Fruit fly (Drosophila melanogaster) whole organism, embryonic: ENCODE results near the gene AhcyL1.

ENCODE experiments used
- Ada2b ChIP-seq: fragments of 200-800 bp; sonication (Bioruptor generic); IDR thresholded peaks from 2 replicates; pipeline ENCODE4 v1.3.6; 2022; ENCODE audit warnings: missing biosample characterization, missing genetic modification characterization
- Asciz ChIP-seq: fragments of 200-800 bp; sonication (Bioruptor generic); optimal IDR thresholded peaks from 2 replicates; lab custom pipeline; 2017; ENCODE audit warnings: missing biosample characterization, mild to moderate bottlenecking, missing genetic modification characterization, missing genetic modification reagents
- CG13424 ChIP-seq: fragments of 200-800 bp; sonication (Bioruptor generic); optimal IDR thresholded peaks from 2 replicates; lab custom pipeline; 2019; ENCODE audit warnings: missing biosample characterization, mild to moderate bottlenecking, missing genetic modification characterization, moderate library complexity
- CG14710 ChIP-seq: fragments of 200-800 bp; sonication (Bioruptor generic); optimal IDR thresholded peaks from 3 replicates; lab custom pipeline; 2019; ENCODE audit warnings: missing biosample characterization, mild to moderate bottlenecking, missing genetic modification characterization, moderate library complexity
- CG15601 ChIP-seq: fragments of 200-800 bp; sonication (Bioruptor generic); optimal IDR thresholded peaks from 3 replicates; lab custom pipeline; 2019; ENCODE audit warnings: missing biosample characterization, mild to moderate bottlenecking, missing genetic modification characterization, moderate library complexity
- CG1603 ChIP-seq: fragments of 200-800 bp; sonication (Bioruptor generic); optimal IDR thresholded peaks from 2 replicates; lab custom pipeline; 2019; ENCODE audit warnings: missing biosample characterization, mild to moderate bottlenecking, missing genetic modification characterization, moderate library complexity
- CG17328 ChIP-seq: fragments of 200-800 bp; sonication (Bioruptor generic); IDR thresholded peaks from 2 replicates; pipeline ENCODE4 v1.3.6; 2022; ENCODE audit warnings: missing biosample characterization, missing genetic modification characterization
- CG30020 ChIP-seq: fragments of 200-800 bp; optimal IDR thresholded peaks from 2 replicates; lab custom pipeline; 2019; ENCODE audit warnings: missing biosample characterization, mild to moderate bottlenecking, missing genetic modification characterization, moderate library complexity
- CG30431 ChIP-seq: fragments of 200-800 bp; sonication (Bioruptor generic); optimal IDR thresholded peaks from 2 replicates; lab custom pipeline; 2017; ENCODE audit warnings: missing biosample characterization, missing genetic modification characterization
- CG31224 ChIP-seq: fragments of 200-800 bp; sonication (Bioruptor generic); IDR thresholded peaks from 2 replicates; pipeline ENCODE4 v1.3.6; 2022; ENCODE audit warnings: missing biosample characterization, missing genetic modification characterization
- CG4707 ChIP-seq: fragments of 200-800 bp; sonication (Bioruptor generic); optimal IDR thresholded peaks from 2 replicates; lab custom pipeline; 2018; ENCODE audit warnings: missing biosample characterization, mild to moderate bottlenecking, missing genetic modification characterization, moderate library complexity
- CG4854 ChIP-seq: fragments of 200-800 bp; sonication (Bioruptor generic); optimal IDR thresholded peaks from 2 replicates; lab custom pipeline; 2016; ENCODE audit warnings: missing biosample characterization, missing genetic modification characterization, inconsistent platforms
- CG5245 ChIP-seq: fragments of 200-800 bp; sonication (Bioruptor generic); optimal IDR thresholded peaks from 3 replicates; lab custom pipeline; 2016; ENCODE audit warnings: missing biosample characterization, missing genetic modification characterization
- CG7556 ChIP-seq: fragments of 200-800 bp; sonication (Bioruptor generic); optimal IDR thresholded peaks from 2 replicates; lab custom pipeline; 2017; ENCODE audit warnings: missing biosample characterization, mild to moderate bottlenecking, missing genetic modification characterization
- CG7786 ChIP-seq: fragments of 200-800 bp; sonication (Bioruptor generic); optimal IDR thresholded peaks from 2 replicates; lab custom pipeline; 2016; ENCODE audit warnings: missing biosample characterization, missing genetic modification characterization
- CG9727 ChIP-seq: fragments of 200-800 bp; sonication (Bioruptor generic); optimal IDR thresholded peaks from 3 replicates; lab custom pipeline; 2017; ENCODE audit warnings: missing biosample characterization, mild to moderate bottlenecking, missing genetic modification characterization
- Fer1 ChIP-seq: fragments of 200-800 bp; sonication (Bioruptor generic); optimal IDR thresholded peaks from 2 replicates; lab custom pipeline; 2017; ENCODE audit warnings: missing biosample characterization, mild to moderate bottlenecking, missing genetic modification characterization
- Fer3 ChIP-seq: fragments of 200-800 bp; sonication (Bioruptor generic); optimal IDR thresholded peaks from 2 replicates; lab custom pipeline; 2018; ENCODE audit warnings: missing biosample characterization, mild to moderate bottlenecking, missing genetic modification characterization, moderate library complexity
- GATAe ChIP-seq: fragments of 200-800 bp; sonication (Bioruptor generic); conservative IDR thresholded peaks from 2 replicates; pipeline ENCODE4 v1.3.6; 2022; ENCODE audit warnings: missing biosample characterization, missing genetic modification characterization
- H2.0 ChIP-seq: fragments of 200-800 bp; sonication (Bioruptor generic); IDR thresholded peaks from 2 replicates; pipeline ENCODE4 v1.3.6; 2022; ENCODE audit warnings: missing biosample characterization, missing genetic modification characterization
- HHEX ChIP-seq: fragments of 200-800 bp; sonication (Bioruptor generic); optimal IDR thresholded peaks from 3 replicates; lab custom pipeline; 2017; ENCODE audit warnings: missing biosample characterization, mild to moderate bottlenecking, missing genetic modification characterization, missing genetic modification reagents
- Lim3 ChIP-seq: fragments of 200-800 bp; sonication (Bioruptor generic); IDR thresholded peaks from 2 replicates; pipeline ENCODE4 v1.3.6; 2022; ENCODE audit warnings: missing biosample characterization, missing genetic modification characterization
- Max ChIP-seq: fragments of 200-800 bp; sonication (Bioruptor generic); optimal IDR thresholded peaks from 2 replicates; lab custom pipeline; 2016; ENCODE audit warnings: missing biosample characterization, mild to moderate bottlenecking, missing genetic modification characterization
- Nf-YB ChIP-seq: fragments of 200-800 bp; sonication (Bioruptor generic); optimal IDR thresholded peaks from 3 replicates; lab custom pipeline; 2019; ENCODE audit warnings: missing biosample characterization, mild to moderate bottlenecking, missing genetic modification characterization, moderate library complexity
- Oli ChIP-seq: fragments of 200-800 bp; sonication (Bioruptor generic); optimal IDR thresholded peaks from 2 replicates; lab custom pipeline; 2018; ENCODE audit warnings: missing biosample characterization, mild to moderate bottlenecking, missing genetic modification characterization, moderate library complexity
- Rx ChIP-seq: fragments of 200-800 bp; sonication (Bioruptor generic); IDR thresholded peaks from 2 replicates; pipeline ENCODE4 v1.3.6; 2022; ENCODE audit warnings: missing biosample characterization, missing genetic modification characterization
- abd-A ChIP-seq: fragments of 200-800 bp; sonication (Bioruptor generic); optimal IDR thresholded peaks from 3 replicates; lab custom pipeline; 2019; ENCODE audit warnings: missing biosample characterization, mild to moderate bottlenecking, missing genetic modification characterization, moderate library complexity
- ash1 ChIP-seq: fragments of 200-800 bp; sonication (Bioruptor generic); optimal IDR thresholded peaks from 2 replicates; lab custom pipeline; 2018; ENCODE audit warnings: missing biosample characterization, mild to moderate bottlenecking, missing genetic modification characterization
- chm ChIP-seq: fragments of 200-800 bp; sonication (Bioruptor generic); IDR thresholded peaks from 2 replicates; pipeline ENCODE4 v1.3.6; 2022; ENCODE audit warnings: missing biosample characterization, missing genetic modification characterization
- corto ChIP-seq: fragments of 200-800 bp; sonication (Bioruptor generic); optimal IDR thresholded peaks from 2 replicates; lab custom pipeline; 2016; ENCODE audit warnings: missing biosample characterization, mild to moderate bottlenecking, missing genetic modification characterization, moderate library complexity
- croc ChIP-seq: fragments of 200-800 bp; sonication (Bioruptor generic); conservative IDR thresholded peaks from 3 replicates; pipeline ENCODE4 v1.3.6; 2022; ENCODE audit warnings: missing biosample characterization, missing genetic modification characterization
- cwo ChIP-seq: fragments of 200-800 bp; sonication (Bioruptor generic); optimal IDR thresholded peaks from 3 replicates; lab custom pipeline; 2017; ENCODE audit warnings: missing biosample characterization, missing genetic modification characterization, mild to moderate bottlenecking, moderate library complexity, missing genetic modification reagents
- dimm ChIP-seq: fragments of 200-800 bp; sonication (Bioruptor generic); IDR thresholded peaks from 2 replicates; pipeline ENCODE4 v1.3.6; 2022; ENCODE audit warnings: missing biosample characterization, missing genetic modification characterization
- gsb-n ChIP-seq: fragments of 200-800 bp; sonication (Bioruptor generic); optimal IDR thresholded peaks from 3 replicates; lab custom pipeline; 2018; ENCODE audit warnings: missing biosample characterization, mild to moderate bottlenecking, missing genetic modification characterization
- ham ChIP-seq: fragments of 200-800 bp; sonication (Bioruptor generic); IDR thresholded peaks from 2 replicates; pipeline ENCODE4 v1.3.6; 2022; ENCODE audit warnings: missing biosample characterization, missing genetic modification characterization
- inv ChIP-seq: fragments of 200-800 bp; sonication (Bioruptor generic); IDR thresholded peaks from 2 replicates; pipeline ENCODE4 v1.3.6; 2022; ENCODE audit warnings: missing biosample characterization, missing genetic modification characterization; ENCODE audit not compliant: partially characterized antibody
- jigr1 ChIP-seq: fragments of 200-800 bp; sonication (Bioruptor generic); IDR thresholded peaks from 3 replicates; pipeline ENCODE4 v1.3.6; 2022; ENCODE audit warnings: missing biosample characterization, missing genetic modification characterization
- kah ChIP-seq: fragments of 200-800 bp; sonication (Bioruptor generic); optimal IDR thresholded peaks from 2 replicates; lab custom pipeline; 2018; ENCODE audit warnings: missing biosample characterization, mild to moderate bottlenecking, missing genetic modification characterization
- maf-S ChIP-seq: fragments of 200-800 bp; sonication (Bioruptor generic); optimal IDR thresholded peaks from 2 replicates; lab custom pipeline; 2016; ENCODE audit warnings: missing biosample characterization, missing genetic modification characterization
- nerfin-2 ChIP-seq: fragments of 200-800 bp; sonication (Bioruptor generic); IDR thresholded peaks from 2 replicates; pipeline ENCODE4 v1.3.6; 2022; ENCODE audit warnings: missing biosample characterization, missing genetic modification characterization; ENCODE audit not compliant: partially characterized antibody
- odd ChIP-seq: fragments of 200-800 bp; sonication (Bioruptor generic); optimal IDR thresholded peaks from 2 replicates; lab custom pipeline; 2017; ENCODE audit warnings: missing biosample characterization, mild to moderate bottlenecking, missing genetic modification characterization
- repo ChIP-seq: fragments of 200-800 bp; sonication (Bioruptor generic); optimal IDR thresholded peaks from 2 replicates; lab custom pipeline; 2016; ENCODE audit warnings: missing biosample characterization, missing genetic modification characterization
- rib ChIP-seq: fragments of 200-800 bp; sonication (Bioruptor generic); IDR thresholded peaks from 2 replicates; pipeline ENCODE4 v1.3.6; 2022; ENCODE audit warnings: missing biosample characterization, missing genetic modification characterization
- salm ChIP-seq: fragments of 200-800 bp; sonication (Bioruptor generic); optimal IDR thresholded peaks from 2 replicates; lab custom pipeline; 2018; ENCODE audit warnings: missing biosample characterization, mild to moderate bottlenecking, missing genetic modification characterization
- slbo ChIP-seq: fragments of 200-800 bp; sonication (Bioruptor generic); IDR thresholded peaks from 2 replicates; pipeline ENCODE4 v1.3.6; 2022; ENCODE audit warnings: missing biosample characterization, missing genetic modification characterization
- sug ChIP-seq: fragments of 200-800 bp; optimal IDR thresholded peaks from 2 replicates; lab custom pipeline; 2019; ENCODE audit warnings: missing biosample characterization, mild to moderate bottlenecking, missing genetic modification characterization, moderate library complexity
- twi ChIP-seq: fragments of 200-800 bp; optimal IDR thresholded peaks from 2 replicates; lab custom pipeline; 2019; ENCODE audit warnings: missing biosample characterization, mild to moderate bottlenecking, missing genetic modification characterization, moderate library complexity
- unc-4 ChIP-seq: fragments of 200-800 bp; sonication (Bioruptor generic); IDR thresholded peaks from 2 replicates; pipeline ENCODE4 v1.3.6; 2022; ENCODE audit warnings: missing biosample characterization, missing genetic modification characterization; ENCODE audit not compliant: partially characterized antibody
- wdn ChIP-seq: fragments of 200-800 bp; sonication (Bioruptor generic); IDR thresholded peaks from 2 replicates; pipeline ENCODE4 v1.3.6; 2022; ENCODE audit warnings: missing biosample characterization, missing genetic modification characterization

AhcyL1 gene

dm6 chr3L:2773968-2774461, 1.9 kb upstream of the AhcyL1 start, which contains the start of the genes CG12093 and Atg2 (continued):
- TF ChIP-seq CG31224 (GFP tag; lab: Robert Waterston, UW): peak; percentile 89
- no peak for TF ChIP-seq abd-A (tag; lab: Kevin White, UChicago)
- TF ChIP-seq kah: peak; percentile 89
- peak; percentile 74 for TF ChIP-seq CG4854 (GFP tag; lab: Kevin White, UChicago)
- peak; percentile 90 for TF ChIP-seq CG30431
- TF ChIP-seq CG14710 (tag; lab: Kevin White, UChicago): peak; percentile 89
- TF ChIP-seq unc-4 (GFP tag; lab: Robert Waterston, UW): no peak
- TF ChIP-seq CG4707 (GFP tag; lab: Kevin White, UChicago): peak; percentile 62
- TF ChIP-seq cwo (GFP tag; lab: Kevin White, UChicago): peak; percentile 77
- TF ChIP-seq Oli (tag; lab: Kevin White, UChicago): peak; percentile 92
- TF ChIP-seq CG7786 (GFP tag; lab: Kevin White, UChicago): peak; percentile 63
- no peak for TF ChIP-seq corto
- peak; percentile 92 for TF ChIP-seq CG9727 (GFP tag; lab: Kevin White, UChicago)
- TF ChIP-seq twi (tag; lab: Kevin White, UChicago): peak; percentile 89
- peak; percentile 88 for TF ChIP-seq dimm
- no peak for TF ChIP-seq ash1 (GFP tag; lab: Kevin White, UChicago)
- peak; percentile 84 for TF ChIP-seq Fer1 (GFP tag; lab: Kevin White, UChicago)
- TF ChIP-seq wdn (GFP tag; lab: Robert Waterston, UW): peak; percentile 94
- peak; percentile 80 for TF ChIP-seq croc (GFP tag; lab: Robert Waterston, UW)
- TF ChIP-seq nerfin-2 (GFP tag; lab: Robert Waterston, UW): no peak
- peak; percentile 92 for TF ChIP-seq Max (GFP tag; lab: Kevin White, UChicago)
- TF ChIP-seq CG30020 (tag; lab: Kevin White, UChicago): peak; percentile 82
- peak; percentile 88 for TF ChIP-seq CG15601
- peak; percentile 82 for TF ChIP-seq ham (GFP tag; lab: Robert Waterston, UW)
- TF ChIP-seq H2.0 (GFP tag; lab: Robert Waterston, UW): peak; percentile 94
- no peak for TF ChIP-seq inv (GFP tag; lab: Robert Waterston, UW)
- peak; percentile 79 for TF ChIP-seq jigr1 (GFP tag; lab: Robert Waterston, UW)
- TF ChIP-seq GATAe: peak; percentile 65; the same call in 1 of the 2 replicates
- TF ChIP-seq CG1603 (tag; lab: Kevin White, UChicago): peak; percentile 64
- peak; percentile 86 for TF ChIP-seq Lim3 (GFP tag; lab: Robert Waterston, UW)
- peak; percentile 92 for TF ChIP-seq CG7556 (GFP tag; lab: Kevin White, UChicago)

dm6 chr3L:2766269-2767088, 5.6 kb downstream of the AhcyL1 start, which contains the start of the genes Mrtf and Non2:
Gene Mrtf (minus strand): TSS chr3L:2766536.
Gene Non2 (plus strand): TSS chr3L:2766999.
- TF ChIP-seq HHEX (peak; percentile 15), Rx (no peak), CG13424 (peak; percentile 72), Asciz (peak; percentile 7), CG5245 (GFP tag; lab: Kevin White, UChicago) (peak; percentile 7), repo (GFP tag; lab: Kevin White, UChicago) (peak; percentile 13), maf-S (GFP tag; lab: Kevin White, UChicago) (peak; percentile 57), salm (tag; lab: Kevin White, UChicago) (no peak), CG17328 (GFP tag; lab: Robert Waterston, UW) (no peak), sug (tag; lab: Kevin White, UChicago) (peak; percentile 55), Ada2b (GFP tag; lab: Robert Waterston, UW) (peak; percentile 56), Nf-YB (GFP tag; lab: Kevin White, UChicago) (peak; percentile 26), gsb-n (no peak), Fer3 (peak; percentile 49), odd (no peak), chm (GFP tag; lab: Robert Waterston, UW) (peak; percentile 35; the same call in 1 of the 2 replicates), rib (GFP tag; lab: Robert Waterston, UW) (no peak), slbo (GFP tag; lab: Robert Waterston, UW) (peak; percentile 78), ham (GFP tag; lab: Robert Waterston, UW) (no peak)
